Fruit fly (Drosophila melanogaster): ENCODE results near the gene CG14834.
A peak's percentile ranks its signal among the peaks of the same experiment; 100 is the strongest.

Gene CG14834

DNA sequence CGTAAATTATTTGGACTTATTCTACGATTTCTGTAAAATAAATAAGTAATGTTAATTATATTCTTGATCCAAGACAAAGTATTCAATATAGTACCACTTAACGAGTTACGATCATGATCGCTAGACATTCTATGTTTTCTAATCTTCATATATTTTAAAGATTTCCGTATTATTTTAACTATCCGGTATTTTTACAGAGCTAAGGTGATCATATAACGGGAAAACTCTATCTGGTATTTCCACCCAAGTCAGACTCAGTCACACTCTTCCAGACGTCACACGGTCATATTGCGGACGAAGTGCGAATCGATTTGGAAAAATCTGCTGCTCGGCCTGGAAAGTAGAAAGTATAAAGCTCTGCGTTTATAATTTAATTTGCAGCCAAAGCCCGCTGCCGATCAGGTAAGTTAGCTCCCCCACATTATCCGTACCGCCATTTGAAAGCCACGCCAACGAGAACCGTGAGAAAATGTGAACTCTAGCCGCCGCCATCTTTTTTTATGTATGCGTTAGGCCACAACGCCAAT lies 7.6 kb downstream of the CG14834 start, which contains the start of the genes lark and eco (continued):
- no peak for TF ChIP-seq tap (tag; optimal IDR thresholded peaks at IDR 0.05)
- no peak for TF ChIP-seq CG9817 (tag; optimal IDR thresholded peaks at IDR 0.05)
- no peak for TF ChIP-seq CG16815 (GFP tag; optimal IDR thresholded peaks at IDR 0.05)
- TF ChIP-seq unc-4 (GFP tag; IDR thresholded peaks at IDR 0.05; ENCODE audit: partially characterized antibody), result 0 out of 2 replicates have a peak, but pooled peaks have one; percentile 13
- no peak for TF ChIP-seq CG8388 (GFP tag; optimal IDR thresholded peaks at IDR 0.05)
- TF ChIP-seq CG17385 (GFP tag; optimal IDR thresholded peaks at IDR 0.05), result peak; percentile 35
- no peak for TF ChIP-seq CHES-1-like (GFP tag; optimal IDR thresholded peaks at IDR 0.05)
- peak; percentile 18 for TF ChIP-seq BtbVII (GFP tag; optimal IDR thresholded peaks at IDR 0.05)
- TF ChIP-seq emc (GFP tag; optimal IDR thresholded peaks at IDR 0.05), result no peak
- TF ChIP-seq HmgD (GFP tag; optimal IDR thresholded peaks at IDR 0.05), result peak; percentile 3
- TF ChIP-seq CG13287 (GFP tag; IDR thresholded peaks at IDR 0.05; ENCODE audit: partially characterized antibody), result peak; percentile 25; the same call in 1 of the 2 replicates
- no peak for TF ChIP-seq CG16813 (GFP tag; IDR thresholded peaks at IDR 0.05; ENCODE audit: partially characterized antibody)
- TF ChIP-seq Kr (GFP tag; optimal IDR thresholded peaks at IDR 0.05), result no peak
- no peak for TF ChIP-seq fru (optimal IDR thresholded peaks at IDR 0.05)
- peak; percentile 4 for TF ChIP-seq NC2β (GFP tag; optimal IDR thresholded peaks at IDR 0.05)
- TF ChIP-seq CG32767 (GFP tag; IDR thresholded peaks at IDR 0.05), result peak; percentile 98
- TF ChIP-seq crp (GFP tag; optimal IDR thresholded peaks at IDR 0.05), result no peak
- TF ChIP-seq MTF-1 (GFP tag; optimal IDR thresholded peaks at IDR 0.05; ENCODE audit: borderline replicate concordance), result no peak
- no peak for TF ChIP-seq CG10462 (GFP tag; optimal IDR thresholded peaks at IDR 0.05)
- TF ChIP-seq CG12744 (GFP tag; optimal IDR thresholded peaks at IDR 0.05), result no peak
- TF ChIP-seq Pdp1 (GFP tag; optimal IDR thresholded peaks at IDR 0.05), result no peak
- peak; percentile 79 for TF ChIP-seq CG4617 (GFP tag; optimal IDR thresholded peaks at IDR 0.05; ENCODE audit: borderline replicate concordance)
- TF ChIP-seq fd64A (GFP tag; optimal IDR thresholded peaks at IDR 0.05), result no peak
- TF ChIP-seq chn (GFP tag; optimal IDR thresholded peaks at IDR 0.05), result no peak
- TF ChIP-seq CG6813 (GFP tag; optimal IDR thresholded peaks at IDR 0.05), result no peak
- TF ChIP-seq MBD-R2 (GFP tag; IDR thresholded peaks at IDR 0.05), result peak; percentile 23; the same call in 1 of the 2 replicates
- no peak for TF ChIP-seq toy (GFP tag; IDR thresholded peaks at IDR 0.05)
- TF ChIP-seq Tbp (GFP tag; optimal IDR thresholded peaks at IDR 0.05), result no peak
- no peak for TF ChIP-seq CG11696 (GFP tag; IDR thresholded peaks at IDR 0.05)
- no peak for TF ChIP-seq CG11723 (GFP tag; optimal IDR thresholded peaks at IDR 0.05)
- peak; percentile 2 for TF ChIP-seq CG33557 (GFP tag; optimal IDR thresholded peaks at IDR 0.05)
- TF ChIP-seq CG15269 (tag; optimal IDR thresholded peaks at IDR 0.05), result no peak
- TF ChIP-seq bbx (GFP tag; IDR thresholded peaks at IDR 0.05; ENCODE audit: partially characterized antibody), result peak; percentile 19; the same call in 1 of the 2 replicates
- no peak for TF ChIP-seq z (GFP tag; IDR thresholded peaks at IDR 0.05)
- no peak for TF ChIP-seq TFAM (GFP tag; optimal IDR thresholded peaks at IDR 0.05)
- TF ChIP-seq CG14014 (GFP tag; IDR thresholded peaks at IDR 0.05), result no peak
- TF ChIP-seq p53 (GFP tag; optimal IDR thresholded peaks at IDR 0.05), result no peak
- no peak for TF ChIP-seq twi (tag; optimal IDR thresholded peaks at IDR 0.05)
- TF ChIP-seq Aef1 (GFP tag; IDR thresholded peaks at IDR 0.05), result no peak
- TF ChIP-seq CG3847 (GFP tag; IDR thresholded peaks at IDR 0.05), result peak; percentile 33; the same call in 1 of the 2 replicates
- TF ChIP-seq Xbp1 (GFP tag; optimal IDR thresholded peaks at IDR 0.05), result no peak
- no peak for TF ChIP-seq CG11247 (GFP tag; IDR thresholded peaks at IDR 0.05)
- TF ChIP-seq Atf6 (GFP tag; IDR thresholded peaks at IDR 0.05), result 0 out of 2 replicates have a peak, but pooled peaks have one; percentile 9
- TF ChIP-seq trem (tag; optimal IDR thresholded peaks at IDR 0.05), result peak; percentile 26
- TF ChIP-seq CG14710 (tag; optimal IDR thresholded peaks at IDR 0.05), result peak; percentile 64
- no peak for TF ChIP-seq Trl (optimal IDR thresholded peaks at IDR 0.05)
- no peak for TF ChIP-seq Trl (GFP tag; optimal IDR thresholded peaks at IDR 0.05)
- TF ChIP-seq Ets97D (GFP tag; optimal IDR thresholded peaks at IDR 0.05), result peak; percentile 44
- TF ChIP-seq CG13775 (GFP tag; optimal IDR thresholded peaks at IDR 0.05), result no peak
- TF ChIP-seq org-1 (GFP tag; optimal IDR thresholded peaks at IDR 0.05), result no peak
- TF ChIP-seq tgo (GFP tag; IDR thresholded peaks at IDR 0.05), result no peak
